Worm (Caenorhabditis elegans) whole organism, L1 larva: ENCODE measurements around the gene rpl-23.

Experiments
- C04F5.9 ChIP-seq: sonication (generic microtip); optimal IDR thresholded peaks from 2 replicates; lab custom pipeline; 2016; ENCODE audit warnings: missing genetic modification characterization, missing compliant biosample characterization
- C16A3.4 ChIP-seq: fragments of 150-350 bp; optimal IDR thresholded peaks from 2 replicates; lab custom pipeline; 2014; ENCODE audit warnings: missing biosample characterization, missing genetic modification characterization
- F16B12.6 ChIP-seq: fragments of 150-350 bp; optimal IDR thresholded peaks from 2 replicates; lab custom pipeline; 2014; ENCODE audit warnings: missing biosample characterization, missing genetic modification characterization
- ceh-63 ChIP-seq: fragments of 200-800 bp; sonication (Bioruptor generic); optimal IDR thresholded peaks from 2 replicates; lab custom pipeline; 2018; ENCODE audit warnings: mild to moderate bottlenecking, missing genetic modification characterization, missing compliant biosample characterization
- ceh-88 ChIP-seq: fragments of 200-800 bp; sonication (Bioruptor generic); IDR thresholded peaks from 2 replicates; pipeline ENCODE4 v1.3.6; 2022; ENCODE audit warnings: missing genetic modification characterization, missing compliant biosample characterization
- ceh-90 ChIP-seq: sonication (generic microtip); optimal IDR thresholded peaks from 2 replicates; lab custom pipeline; 2016; ENCODE audit warnings: missing genetic modification characterization, missing compliant biosample characterization
- ces-1 ChIP-seq: fragments of 150-350 bp; optimal IDR thresholded peaks from 2 replicates; lab custom pipeline; 2014; ENCODE audit warnings: missing biosample characterization, missing genetic modification reagents, missing genetic modification characterization
- dpl-1 ChIP-seq, 3 experiments: fragments of 150-350 bp in 2 of 3; sonication (generic microtip) in 1 of 3; optimal IDR thresholded peaks; 2 replicates each; lab custom pipeline; 2014 to 2017; ENCODE audit warnings: missing biosample characterization in 3 of 3, missing genetic modification characterization in 3 of 3, missing genetic modification reagents in 3 of 3
- efl-1 ChIP-seq, 4 experiments: fragments of 150-350 bp; optimal IDR thresholded peaks in 3 of 4; peaks in 1 of 4; 1 replicate in 1 of 4; 2 replicates in 3 of 4; lab custom pipeline; 2014; ENCODE audit warnings: missing biosample characterization in 2 of 4, missing genetic modification characterization in 2 of 4, missing genetic modification reagents in 2 of 4
- efl-3 ChIP-seq: fragments of 200-800 bp; sonication (Bioruptor generic); optimal IDR thresholded peaks from 2 replicates; lab custom pipeline; 2018; ENCODE audit warnings: mild to moderate bottlenecking, missing genetic modification characterization, missing compliant biosample characterization
- egl-27 ChIP-seq, 2 experiments: fragments of 150-350 bp in 1 of 2; sonication (generic microtip); optimal IDR thresholded peaks; 3 replicates each; lab custom pipeline; 2017 to 2018; ENCODE audit warnings: missing biosample characterization in 2 of 2, missing genetic modification characterization in 2 of 2, missing genetic modification reagents in 2 of 2
- elt-2 ChIP-seq: sonication (generic microtip); optimal IDR thresholded peaks from 2 replicates; lab custom pipeline; 2016; ENCODE audit warnings: missing genetic modification characterization, mild to moderate bottlenecking, inconsistent platforms, missing compliant biosample characterization, missing genetic modification reagents
- elt-3 ChIP-seq, 6 experiments: fragments of 150-350 bp in 1 of 6; sonication (generic microtip); optimal IDR thresholded peaks; 2 replicates each; lab custom pipeline; 2017 to 2018; ENCODE audit warnings: missing biosample characterization in 6 of 6, missing genetic modification characterization in 6 of 6, inconsistent platforms in 1 of 6
- fkh-4 ChIP-seq: sonication (generic microtip); optimal IDR thresholded peaks from 2 replicates; lab custom pipeline; 2016; ENCODE audit warnings: missing compliant biosample characterization, missing genetic modification characterization, borderline replicate concordance
- grh-1 ChIP-seq: fragments of 200-800 bp; sonication (Bioruptor generic); IDR thresholded peaks from 2 replicates; pipeline ENCODE4 v1.3.6; 2022; ENCODE audit warnings: missing genetic modification reagents, missing genetic modification characterization, missing compliant biosample characterization
- hlh-4 ChIP-seq: sonication (generic microtip); optimal IDR thresholded peaks from 2 replicates; lab custom pipeline; 2016; ENCODE audit warnings: mild to moderate bottlenecking, missing genetic modification characterization, missing compliant biosample characterization
- hpl-2 ChIP-seq: fragments of 150-350 bp; optimal IDR thresholded peaks from 2 replicates; lab custom pipeline; 2014; ENCODE audit warnings: missing biosample characterization, missing genetic modification reagents, missing genetic modification characterization
- isw-1 ChIP-seq: fragments of 200-800 bp; sonication (Bioruptor generic); IDR thresholded peaks from 2 replicates; pipeline ENCODE4 v1.3.6; 2022; ENCODE audit warnings: missing genetic modification characterization, missing compliant biosample characterization
- jun-1 ChIP-seq: fragments of 150-350 bp; optimal IDR thresholded peaks from 2 replicates; lab custom pipeline; 2014; ENCODE audit warnings: missing biosample characterization, missing genetic modification reagents, missing genetic modification characterization
- lin-13 ChIP-seq: fragments of 150-350 bp; optimal IDR thresholded peaks from 2 replicates; lab custom pipeline; 2014; ENCODE audit warnings: missing biosample characterization, missing genetic modification reagents, missing genetic modification characterization
- lin-14 ChIP-seq: fragments of 200-800 bp; sonication (Bioruptor generic); optimal IDR thresholded peaks from 2 replicates; lab custom pipeline; 2018; ENCODE audit warnings: mild to moderate bottlenecking, missing genetic modification characterization, moderate library complexity, missing compliant biosample characterization
- lsy-2 ChIP-seq, 2 experiments: fragments of 150-350 bp; optimal IDR thresholded peaks; 2 replicates each; lab custom pipeline; 2014; ENCODE audit warnings: missing biosample characterization in 2 of 2, missing genetic modification characterization in 2 of 2
- mef-2 ChIP-seq: fragments of 150-350 bp; optimal IDR thresholded peaks from 2 replicates; lab custom pipeline; 2014; ENCODE audit warnings: missing biosample characterization, missing genetic modification characterization
- mep-1 ChIP-seq: fragments of 150-350 bp; optimal IDR thresholded peaks from 2 replicates; lab custom pipeline; 2014; ENCODE audit warnings: missing biosample characterization, missing genetic modification characterization
- nhr-20 ChIP-seq: sonication (generic microtip); optimal IDR thresholded peaks from 2 replicates; lab custom pipeline; 2016; ENCODE audit warnings: mild to moderate bottlenecking, missing genetic modification characterization, missing compliant biosample characterization
- nhr-28 ChIP-seq: fragments of 150-350 bp; optimal IDR thresholded peaks from 2 replicates; lab custom pipeline; 2014; ENCODE audit warnings: missing biosample characterization, missing genetic modification characterization
- nhr-47 ChIP-seq: sonication (generic microtip); optimal IDR thresholded peaks from 2 replicates; lab custom pipeline; 2016; ENCODE audit warnings: mild to moderate bottlenecking, missing genetic modification characterization, moderate library complexity, missing compliant biosample characterization
- nhr-71 ChIP-seq: sonication (generic microtip); optimal IDR thresholded peaks from 2 replicates; lab custom pipeline; 2016; ENCODE audit warnings: mild to moderate bottlenecking, missing genetic modification characterization, moderate library complexity, missing compliant biosample characterization
- nhr-76 ChIP-seq: sonication (generic microtip); optimal IDR thresholded peaks from 2 replicates; lab custom pipeline; 2017; ENCODE audit warnings: missing biosample characterization, missing genetic modification characterization
- nhr-77 ChIP-seq: fragments of 150-350 bp; optimal IDR thresholded peaks from 2 replicates; lab custom pipeline; 2014; ENCODE audit warnings: missing biosample characterization, missing genetic modification characterization
- nhr-84 ChIP-seq: sonication (generic microtip); optimal IDR thresholded peaks from 2 replicates; lab custom pipeline; 2017; ENCODE audit warnings: missing biosample characterization, missing genetic modification characterization
- nhr-90 ChIP-seq: sonication (generic microtip); optimal IDR thresholded peaks from 2 replicates; lab custom pipeline; 2016; ENCODE audit warnings: mild to moderate bottlenecking, missing genetic modification characterization, missing compliant biosample characterization; ENCODE audit not compliant: poor library complexity
- pax-3 ChIP-seq: fragments of 200-800 bp; sonication (Bioruptor generic); optimal IDR thresholded peaks from 2 replicates; lab custom pipeline; 2018; ENCODE audit warnings: mild to moderate bottlenecking, missing genetic modification characterization, moderate library complexity, missing compliant biosample characterization
- rnt-1 ChIP-seq: sonication (generic microtip); optimal IDR thresholded peaks from 2 replicates; lab custom pipeline; 2016; ENCODE audit warnings: mild to moderate bottlenecking, missing genetic modification characterization, moderate library complexity, missing compliant biosample characterization
- snu-23 ChIP-seq: sonication (generic microtip); optimal IDR thresholded peaks from 2 replicates; lab custom pipeline; 2016; ENCODE audit warnings: missing genetic modification characterization, missing compliant biosample characterization
- sox-4 ChIP-seq: sonication (generic microtip); optimal IDR thresholded peaks from 2 replicates; lab custom pipeline; 2016; ENCODE audit warnings: missing genetic modification characterization, missing compliant biosample characterization
- swsn-7 ChIP-seq: sonication (generic microtip); optimal IDR thresholded peaks from 2 replicates; lab custom pipeline; 2016; ENCODE audit warnings: missing genetic modification characterization, missing compliant biosample characterization
- tbx-2 ChIP-seq: sonication (generic microtip); optimal IDR thresholded peaks from 2 replicates; lab custom pipeline; 2016; ENCODE audit warnings: missing genetic modification characterization, missing compliant biosample characterization
- unc-130 ChIP-seq: fragments of 150-350 bp; optimal IDR thresholded peaks from 2 replicates; lab custom pipeline; 2017; ENCODE audit warnings: missing biosample characterization, missing genetic modification characterization, inconsistent platforms
- unc-86 ChIP-seq: sonication (generic microtip); optimal IDR thresholded peaks from 2 replicates; lab custom pipeline; 2016; ENCODE audit warnings: missing genetic modification characterization, missing compliant biosample characterization
- unc-98 ChIP-seq: fragments of 200-800 bp; sonication (Bioruptor generic); IDR thresholded peaks from 2 replicates; pipeline ENCODE4 v1.3.6; 2022; ENCODE audit warnings: missing genetic modification characterization, missing compliant biosample characterization
- xbp-1 ChIP-seq: sonication (generic microtip); optimal IDR thresholded peaks from 2 replicates; lab custom pipeline; 2016; ENCODE audit warnings: missing genetic modification characterization, missing compliant biosample characterization
- zip-4 ChIP-seq: fragments of 200-800 bp; sonication (Bioruptor generic); optimal IDR thresholded peaks from 2 replicates; lab custom pipeline; 2018; ENCODE audit warnings: mild to moderate bottlenecking, missing genetic modification characterization, moderate library complexity, missing compliant biosample characterization

Gene rpl-23

DNA sequence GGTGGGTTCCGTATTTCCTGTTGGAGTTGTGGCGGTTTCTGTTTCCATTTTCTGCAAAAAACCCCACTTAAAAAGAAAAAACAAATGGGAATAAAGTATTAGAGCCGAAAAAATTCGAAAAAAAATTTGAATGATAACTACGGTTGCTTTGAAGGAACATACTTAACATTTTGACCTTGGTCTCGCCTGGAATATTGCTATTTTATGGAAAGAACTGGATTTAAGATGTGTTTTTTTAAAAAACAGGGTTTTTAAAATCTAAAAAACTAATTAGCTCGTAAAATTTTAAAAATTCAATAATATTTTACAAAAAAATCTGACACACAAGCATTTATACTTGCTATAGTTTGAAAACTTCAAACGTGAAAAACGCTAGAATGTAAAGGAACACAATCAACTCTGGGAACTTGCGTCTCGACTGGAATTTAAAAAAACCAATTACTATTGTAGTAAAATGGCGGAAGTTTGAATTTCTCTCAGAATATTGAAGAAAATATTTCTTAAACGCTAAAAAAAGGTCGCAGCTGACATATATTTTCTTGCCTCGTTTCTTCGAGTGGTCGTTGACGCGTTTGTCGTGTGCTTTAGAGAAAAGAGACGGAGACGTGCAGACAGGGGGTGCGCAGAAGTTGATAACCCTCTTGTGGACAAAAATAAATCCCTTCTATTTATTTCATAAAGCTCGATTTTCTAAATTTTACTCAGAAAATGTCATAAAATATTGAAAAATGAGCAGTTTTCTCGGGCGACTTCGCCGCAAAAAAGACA lies 7.8 kb downstream of the rpl-23 start, which contains the start of the genes lgg-3 and rgs-5 (continued):
- no peak for TF ChIP-seq nhr-90 (tag; lab: Kevin White, UChicago)
- TF ChIP-seq snu-23 (GFP tag; lab: Kevin White, UChicago) = peak; percentile 30
- no peak for TF ChIP-seq mef-2 (tag; lab: Kevin White, UChicago)
- no peak for TF ChIP-seq F16B12.6 (tag; lab: Kevin White, UChicago)
- no peak for TF ChIP-seq ces-1 (GFP tag; lab: Kevin White, UChicago)
- TF ChIP-seq unc-98 (GFP tag; lab: Robert Waterston, UW) = no peak
- TF ChIP-seq rnt-1 (tag; lab: Kevin White, UChicago) = peak; percentile 34
- no peak for TF ChIP-seq hlh-4
- TF ChIP-seq hpl-2 (GFP tag; lab: Kevin White, UChicago) = no peak
- no peak for TF ChIP-seq egl-27 (tag; optimal IDR thresholded peaks at IDR 0.05; lab: Kevin White, UChicago)
- TF ChIP-seq elt-3 (tag; optimal IDR thresholded peaks at IDR 0.05; lab: Kevin White, UChicago) = peak in 1 of 6 experiments; percentile 28
- no peak for TF ChIP-seq jun-1 (tag; lab: Kevin White, UChicago)

DNA sequence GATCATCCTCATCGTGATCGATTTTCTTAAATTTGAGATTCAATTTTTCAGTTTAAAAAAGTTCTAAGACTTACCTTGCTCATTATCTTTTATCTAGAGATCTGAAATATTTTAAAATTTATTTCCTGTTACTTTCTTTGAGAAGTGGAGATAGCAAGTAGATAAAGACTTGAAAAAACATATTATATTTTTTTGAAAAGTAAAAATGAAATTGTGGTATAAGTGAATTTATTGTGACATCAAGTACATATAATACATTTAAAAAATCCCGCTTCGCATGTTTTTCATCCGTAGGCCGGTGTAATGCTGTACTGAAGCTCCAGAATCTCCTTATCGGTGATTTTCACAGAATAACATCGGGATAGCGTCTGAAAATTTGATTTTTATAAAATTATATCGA lies 8.7 kb downstream of the rpl-23 start, which contains the start of gene B0336.7:
B0336.7 (minus strand) TSS at position 101 of the 400 bp plus-strand sequence.
- no peak for TF ChIP-seq nhr-47 (tag; lab: Kevin White, UChicago)
- TF ChIP-seq zip-4 = no peak
- TF ChIP-seq efl-1 (optimal IDR thresholded peaks at IDR 0.05; lab: Kevin White, UChicago) = no peak
- TF ChIP-seq efl-1 (GFP tag; optimal IDR thresholded peaks at IDR 0.05 in 1 of 2; lab: Kevin White, UChicago) = no peak
- TF ChIP-seq ceh-63 (GFP tag; lab: Kevin White, UChicago) = no peak
- TF ChIP-seq C16A3.4 (tag; lab: Kevin White, UChicago) = no peak
- TF ChIP-seq efl-3 = no peak
- no peak for TF ChIP-seq nhr-28
- TF ChIP-seq ces-1 (GFP tag; lab: Kevin White, UChicago) = no peak
- TF ChIP-seq ceh-90 (tag; lab: Kevin White, UChicago) = no peak
- TF ChIP-seq isw-1 (GFP tag; lab: Robert Waterston, UW) = no peak
- TF ChIP-seq lin-14 = no peak
- TF ChIP-seq nhr-76 (tag; lab: Kevin White, UChicago) = no peak
- TF ChIP-seq ceh-88 = no peak
- no peak for TF ChIP-seq lsy-2 (tag; optimal IDR thresholded peaks at IDR 0.05; lab: Kevin White, UChicago)
- TF ChIP-seq snu-23 (GFP tag; lab: Kevin White, UChicago) = no peak
- TF ChIP-seq hlh-4 = no peak
- TF ChIP-seq pax-3 = no peak
- TF ChIP-seq nhr-84 = no peak

DNA sequence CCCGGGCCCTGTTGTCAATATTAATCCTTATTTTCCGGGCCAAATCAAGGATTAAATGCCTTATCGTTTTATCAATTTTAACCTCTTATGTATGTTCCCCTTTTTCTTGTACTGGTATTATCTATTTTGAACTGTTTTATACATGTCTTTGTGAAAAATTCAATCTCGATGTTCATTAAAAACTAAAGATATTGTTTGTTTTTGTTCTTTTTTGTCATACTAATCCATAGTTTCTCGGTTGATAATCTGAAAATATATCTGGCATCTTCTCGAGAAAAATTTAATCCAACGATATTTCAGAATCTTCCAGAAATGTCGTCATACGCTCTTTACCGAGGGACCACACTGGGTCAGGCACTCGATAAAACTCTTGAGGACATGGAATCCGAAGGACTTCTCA lies 12.2 kb downstream of the rpl-23 start, which contains the start of gene B0336.13:
B0336.13 (plus strand) TSS at position 301 of the 400 bp plus-strand sequence.
- no peak for TF ChIP-seq fkh-4 (tag; lab: Kevin White, UChicago)
- no peak for TF ChIP-seq unc-86
- TF ChIP-seq nhr-90 (tag; lab: Kevin White, UChicago) = no peak
- no peak for TF ChIP-seq xbp-1 (tag; lab: Kevin White, UChicago)
- TF ChIP-seq lin-13 (GFP tag; lab: Kevin White, UChicago) = no peak
- TF ChIP-seq unc-130 (tag; lab: Kevin White, UChicago) = no peak
- no peak for TF ChIP-seq elt-2 (tag; lab: Kevin White, UChicago)
- TF ChIP-seq, all 84 proteins: peak for 0

DNA sequence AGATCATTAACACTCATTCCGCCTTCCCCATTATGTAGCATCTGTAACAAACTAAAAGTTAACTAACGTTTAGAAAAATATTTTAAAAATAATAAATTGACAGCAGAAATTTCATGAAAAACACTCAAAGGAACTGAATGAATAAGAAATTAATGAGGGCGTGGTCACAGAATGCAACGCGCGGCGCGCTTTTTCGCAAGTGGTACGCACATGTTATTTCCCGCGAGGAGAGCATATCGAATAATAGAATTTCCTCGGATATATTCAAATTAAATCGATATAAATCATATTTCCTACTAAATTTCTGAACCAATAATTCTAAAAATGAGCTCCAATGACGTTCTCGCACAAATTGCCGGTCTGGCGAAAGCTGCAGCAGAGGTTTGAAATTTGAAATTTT lies 13.2 kb downstream of the rpl-23 start, which contains the start of the genes abi-1 and arle-14:
abi-1 (minus strand) TSS at position 51 of the 400 bp plus-strand sequence.
arle-14 (plus strand) TSS at position 217 of the 400 bp plus-strand sequence.
- no peak for TF ChIP-seq nhr-76 (tag; lab: Kevin White, UChicago)
- TF ChIP-seq xbp-1 (tag; lab: Kevin White, UChicago) = peak; percentile 30
- TF ChIP-seq sox-4 (tag; lab: Kevin White, UChicago) = no peak
- TF ChIP-seq nhr-90 (tag; lab: Kevin White, UChicago) = peak; percentile 10
- TF ChIP-seq nhr-77 (tag; lab: Kevin White, UChicago) = no peak
- peak; percentile 29 for TF ChIP-seq swsn-7
- no peak for TF ChIP-seq rnt-1 (tag; lab: Kevin White, UChicago)
- no peak for TF ChIP-seq grh-1 (GFP tag; lab: Robert Waterston, UW)
- TF ChIP-seq efl-1 (optimal IDR thresholded peaks at IDR 0.05; lab: Kevin White, UChicago) = peak; percentile 8 to 32
- peak; percentile 3 to 83 for TF ChIP-seq efl-1 (GFP tag; optimal IDR thresholded peaks at IDR 0.05 in 1 of 2; lab: Kevin White, UChicago)
- TF ChIP-seq tbx-2 (tag; lab: Kevin White, UChicago) = peak; percentile 2
- no peak for TF ChIP-seq ceh-90 (tag; lab: Kevin White, UChicago)
- TF ChIP-seq snu-23 (GFP tag; lab: Kevin White, UChicago) = peak; percentile 24
- no peak for TF ChIP-seq unc-86
- peak; percentile 9 for TF ChIP-seq unc-130 (tag; lab: Kevin White, UChicago)
- peak; percentile 18 for TF ChIP-seq mep-1 (tag; lab: Kevin White, UChicago)
- no peak for TF ChIP-seq C04F5.9 (tag; lab: Kevin White, UChicago)
- peak; percentile 42 for TF ChIP-seq nhr-71 (tag; lab: Kevin White, UChicago)
- TF ChIP-seq lsy-2 (tag; optimal IDR thresholded peaks at IDR 0.05; lab: Kevin White, UChicago) = peak; percentile 3 to 30
- TF ChIP-seq dpl-1 (GFP tag; optimal IDR thresholded peaks at IDR 0.05; lab: Kevin White, UChicago) = peak in 2 of 3 experiments; percentile 22 to 32
- no peak for TF ChIP-seq nhr-20 (tag; lab: Kevin White, UChicago)
